Fruit fly (Drosophila melanogaster) whole organism, embryonic: ENCODE data around the gene CG14818.

Experiments
- Bdp1 ChIP-seq: fragments of 200-800 bp; sonication (Bioruptor generic); optimal IDR thresholded peaks from 3 replicates; lab custom pipeline; 2016; ENCODE audit warnings: missing biosample characterization, missing genetic modification characterization
- CG10462 ChIP-seq: fragments of 200-800 bp; sonication (Bioruptor generic); optimal IDR thresholded peaks from 2 replicates; lab custom pipeline; 2016; ENCODE audit warnings: missing biosample characterization, missing genetic modification characterization
- CG11247 ChIP-seq: fragments of 200-800 bp; sonication (Bioruptor generic); IDR thresholded peaks from 2 replicates; pipeline ENCODE4 v1.3.6; 2022; ENCODE audit warnings: missing biosample characterization, missing genetic modification characterization
- CG11560 ChIP-seq: fragments of 200-800 bp; sonication (Bioruptor generic); IDR thresholded peaks from 3 replicates; pipeline ENCODE4 v1.3.6; 2022; ENCODE audit warnings: missing biosample characterization, missing genetic modification characterization
- CG13775 ChIP-seq: fragments of 200-800 bp; sonication (Bioruptor generic); optimal IDR thresholded peaks from 3 replicates; lab custom pipeline; 2017; ENCODE audit warnings: missing biosample characterization, mild to moderate bottlenecking, missing genetic modification characterization
- CG14441 ChIP-seq: fragments of 200-800 bp; sonication (Bioruptor generic); IDR thresholded peaks from 2 replicates; pipeline ENCODE4 v1.3.6; 2022; ENCODE audit warnings: missing biosample characterization, missing genetic modification characterization
- CG14860 ChIP-seq: fragments of 200-800 bp; sonication (Bioruptor generic); IDR thresholded peaks from 3 replicates; pipeline ENCODE4 v1.3.6; 2022; ENCODE audit warnings: missing biosample characterization, missing genetic modification characterization; ENCODE audit not compliant: partially characterized antibody
- CG15514 ChIP-seq: fragments of 200-800 bp; sonication (Bioruptor generic); optimal IDR thresholded peaks from 3 replicates; lab custom pipeline; 2017; ENCODE audit warnings: missing biosample characterization, missing genetic modification characterization, mild to moderate bottlenecking, moderate library complexity, missing genetic modification reagents
- CG2129 ChIP-seq: fragments of 200-800 bp; sonication (Bioruptor generic); IDR thresholded peaks from 2 replicates; pipeline ENCODE4 v1.3.6; 2022; ENCODE audit warnings: missing biosample characterization, missing genetic modification characterization; ENCODE audit not compliant: partially characterized antibody
- CG32532 ChIP-seq: fragments of 200-800 bp; sonication (Bioruptor generic); IDR thresholded peaks from 2 replicates; pipeline ENCODE4 v1.3.6; 2022; ENCODE audit warnings: missing biosample characterization, missing genetic modification characterization
- CG32767 ChIP-seq: fragments of 200-800 bp; sonication (Bioruptor generic); IDR thresholded peaks from 2 replicates; pipeline ENCODE4 v1.3.6; 2022; ENCODE audit warnings: missing biosample characterization, missing genetic modification characterization
- CG34224 ChIP-seq: fragments of 200-800 bp; sonication (Bioruptor generic); IDR thresholded peaks from 3 replicates; pipeline ENCODE4 v1.3.6; 2022; ENCODE audit warnings: missing biosample characterization, missing genetic modification characterization; ENCODE audit not compliant: partially characterized antibody
- CG3995 ChIP-seq: fragments of 200-800 bp; sonication (Bioruptor generic); optimal IDR thresholded peaks from 3 replicates; lab custom pipeline; 2016; ENCODE audit warnings: missing biosample characterization, missing genetic modification characterization
- CG4617 ChIP-seq: fragments of 200-800 bp; sonication (Bioruptor generic); optimal IDR thresholded peaks from 3 replicates; lab custom pipeline; 2016; ENCODE audit warnings: missing biosample characterization, missing genetic modification characterization, borderline replicate concordance
- CG6689 ChIP-seq: fragments of 200-800 bp; sonication (Bioruptor generic); IDR thresholded peaks from 2 replicates; pipeline ENCODE4 v1.3.6; 2022; ENCODE audit warnings: missing biosample characterization, missing genetic modification characterization
- CG8359 ChIP-seq: fragments of 200-800 bp; sonication (Bioruptor generic); optimal IDR thresholded peaks from 2 replicates; lab custom pipeline; 2017; ENCODE audit warnings: missing biosample characterization, mild to moderate bottlenecking, missing genetic modification characterization, borderline replicate concordance
- CG8924 ChIP-seq: fragments of 200-800 bp; optimal IDR thresholded peaks from 3 replicates; lab custom pipeline; 2019; ENCODE audit warnings: missing biosample characterization, mild to moderate bottlenecking, missing genetic modification characterization, moderate library complexity
- CrebB ChIP-seq: fragments of 200-800 bp; sonication (Bioruptor generic); optimal IDR thresholded peaks from 3 replicates; lab custom pipeline; 2018; ENCODE audit warnings: missing biosample characterization, mild to moderate bottlenecking, missing genetic modification characterization
- Drgx ChIP-seq: fragments of 200-800 bp; sonication (Bioruptor generic); IDR thresholded peaks from 2 replicates; pipeline ENCODE4 v1.3.6; 2022; ENCODE audit warnings: missing biosample characterization, missing genetic modification characterization
- E2f2 ChIP-seq: fragments of 200-800 bp; sonication (Bioruptor generic); IDR thresholded peaks from 2 replicates; pipeline ENCODE4 v1.3.6; 2022; ENCODE audit warnings: missing biosample characterization, missing genetic modification characterization
- Fer1 ChIP-seq: fragments of 200-800 bp; sonication (Bioruptor generic); optimal IDR thresholded peaks from 2 replicates; lab custom pipeline; 2017; ENCODE audit warnings: missing biosample characterization, mild to moderate bottlenecking, missing genetic modification characterization
- HLH4C ChIP-seq: fragments of 200-800 bp; sonication (Bioruptor generic); IDR thresholded peaks from 3 replicates; pipeline ENCODE4 v1.3.6; 2022; ENCODE audit warnings: missing biosample characterization, missing genetic modification characterization; ENCODE audit not compliant: partially characterized antibody
- HmgZ ChIP-seq: fragments of 200-800 bp; sonication (Bioruptor generic); optimal IDR thresholded peaks from 2 replicates; lab custom pipeline; 2018; ENCODE audit warnings: missing biosample characterization, mild to moderate bottlenecking, missing genetic modification characterization
- MBD-R2 ChIP-seq: fragments of 200-800 bp; sonication (Bioruptor generic); IDR thresholded peaks from 2 replicates; pipeline ENCODE4 v1.3.6; 2022; ENCODE audit warnings: missing biosample characterization, missing genetic modification characterization
- Mrtf ChIP-seq: fragments of 200-800 bp; sonication (Bioruptor generic); IDR thresholded peaks from 3 replicates; pipeline ENCODE4 v1.3.6; 2022; ENCODE audit warnings: missing biosample characterization, missing genetic modification characterization
- Opbp ChIP-seq: fragments of 200-800 bp; sonication (Bioruptor generic); IDR thresholded peaks from 3 replicates; pipeline ENCODE4 v1.3.6; 2022; ENCODE audit warnings: missing biosample characterization, missing genetic modification characterization; ENCODE audit not compliant: partially characterized antibody
- Ssrp ChIP-seq: fragments of 200-800 bp; sonication (Bioruptor generic); optimal IDR thresholded peaks from 2 replicates; lab custom pipeline; 2018; ENCODE audit warnings: missing biosample characterization, mild to moderate bottlenecking, missing genetic modification characterization, moderate library complexity
- YL-1 ChIP-seq: fragments of 200-800 bp; sonication (Bioruptor generic); optimal IDR thresholded peaks from 3 replicates; lab custom pipeline; 2017; ENCODE audit warnings: missing biosample characterization, mild to moderate bottlenecking, missing genetic modification characterization
- amos ChIP-seq: fragments of 200-800 bp; sonication (Bioruptor generic); IDR thresholded peaks from 2 replicates; pipeline ENCODE4 v1.3.6; 2022; ENCODE audit warnings: missing biosample characterization, missing genetic modification characterization; ENCODE audit not compliant: partially characterized antibody
- ash1 ChIP-seq: fragments of 200-800 bp; sonication (Bioruptor generic); optimal IDR thresholded peaks from 2 replicates; lab custom pipeline; 2018; ENCODE audit warnings: missing biosample characterization, mild to moderate bottlenecking, missing genetic modification characterization
- bbx ChIP-seq: fragments of 200-800 bp; sonication (Bioruptor generic); IDR thresholded peaks from 2 replicates; pipeline ENCODE4 v1.3.6; 2022; ENCODE audit warnings: missing biosample characterization, missing genetic modification characterization; ENCODE audit not compliant: partially characterized antibody
- caup ChIP-seq: fragments of 200-800 bp; sonication (Bioruptor generic); optimal IDR thresholded peaks from 3 replicates; lab custom pipeline; 2017; ENCODE audit warnings: missing biosample characterization, mild to moderate bottlenecking, missing genetic modification characterization, moderate library complexity; ENCODE audit not compliant: severe bottlenecking
- cg ChIP-seq: fragments of 200-800 bp; sonication (Bioruptor generic); optimal IDR thresholded peaks from 3 replicates; lab custom pipeline; 2019; ENCODE audit warnings: missing biosample characterization, mild to moderate bottlenecking, missing genetic modification characterization, moderate library complexity
- chinmo ChIP-seq: fragments of 200-800 bp; sonication (Bioruptor generic); IDR thresholded peaks from 4 replicates; pipeline ENCODE4 v1.3.6; 2022; ENCODE audit warnings: missing biosample characterization, missing genetic modification characterization; ENCODE audit not compliant: partially characterized antibody
- crol ChIP-seq: fragments of 200-800 bp; sonication (Bioruptor generic); IDR thresholded peaks from 2 replicates; pipeline ENCODE4 v1.3.6; 2022; ENCODE audit warnings: missing biosample characterization, missing genetic modification characterization
- dan ChIP-seq: fragments of 200-800 bp; sonication (Bioruptor generic); IDR thresholded peaks from 2 replicates; pipeline ENCODE4 v1.3.6; 2022; ENCODE audit warnings: missing biosample characterization, missing genetic modification characterization
- dm ChIP-seq: fragments of 200-800 bp; sonication (Bioruptor generic); optimal IDR thresholded peaks from 3 replicates; lab custom pipeline; 2016; ENCODE audit warnings: missing biosample characterization, missing genetic modification characterization
- gfzf ChIP-seq: fragments of 200-800 bp; sonication (Bioruptor generic); optimal IDR thresholded peaks from 2 replicates; lab custom pipeline; 2016; ENCODE audit warnings: missing biosample characterization, mild to moderate bottlenecking, missing genetic modification characterization, moderate library complexity
- hb ChIP-seq: fragments of 200-800 bp; sonication (Bioruptor generic); IDR thresholded peaks from 3 replicates; pipeline ENCODE4 v1.3.6; 2022; ENCODE audit warnings: missing biosample characterization, missing genetic modification characterization; ENCODE audit not compliant: partially characterized antibody
- jigr1 ChIP-seq: fragments of 200-800 bp; sonication (Bioruptor generic); IDR thresholded peaks from 3 replicates; pipeline ENCODE4 v1.3.6; 2022; ENCODE audit warnings: missing biosample characterization, missing genetic modification characterization
- klu ChIP-seq: fragments of 200-800 bp; sonication (Bioruptor generic); IDR thresholded peaks from 2 replicates; pipeline ENCODE4 v1.3.6; 2022; ENCODE audit warnings: missing biosample characterization, missing genetic modification characterization
- knrl ChIP-seq: fragments of 200-800 bp; sonication (Bioruptor generic); IDR thresholded peaks from 3 replicates; pipeline ENCODE4 v1.3.6; 2022; ENCODE audit warnings: missing biosample characterization, missing genetic modification characterization; ENCODE audit not compliant: partially characterized antibody
- lbe ChIP-seq: fragments of 200-800 bp; sonication (Bioruptor generic); optimal IDR thresholded peaks from 2 replicates; lab custom pipeline; 2016; ENCODE audit warnings: missing biosample characterization, mild to moderate bottlenecking, missing genetic modification characterization
- lilli ChIP-seq: fragments of 200-800 bp; sonication (Bioruptor generic); optimal IDR thresholded peaks from 3 replicates; lab custom pipeline; 2016; ENCODE audit warnings: missing biosample characterization, missing genetic modification characterization
- pum ChIP-seq: fragments of 200-800 bp; sonication (Bioruptor generic); optimal IDR thresholded peaks from 2 replicates; lab custom pipeline; 2016; ENCODE audit warnings: missing biosample characterization, missing genetic modification characterization
- run ChIP-seq: fragments of 200-800 bp; sonication (Bioruptor generic); optimal IDR thresholded peaks from 3 replicates; lab custom pipeline; 2018; ENCODE audit warnings: missing biosample characterization, mild to moderate bottlenecking, missing genetic modification characterization
- trem ChIP-seq: fragments of 200-800 bp; optimal IDR thresholded peaks from 3 replicates; lab custom pipeline; 2019; ENCODE audit warnings: missing biosample characterization, mild to moderate bottlenecking, missing genetic modification characterization, moderate library complexity
- tx ChIP-seq: fragments of 200-800 bp; sonication (Bioruptor generic); optimal IDR thresholded peaks from 2 replicates; lab custom pipeline; 2016; ENCODE audit warnings: missing biosample characterization, missing genetic modification characterization
- zen ChIP-seq: fragments of 200-800 bp; sonication (Bioruptor generic); optimal IDR thresholded peaks from 3 replicates; lab custom pipeline; 2018; ENCODE audit warnings: missing biosample characterization, mild to moderate bottlenecking, missing genetic modification characterization, moderate library complexity

The CG14818 gene

dm6 chrX:1908757-1909156 lies 29.2 kb upstream of the CG14818 start, which contains the start of the genes Edem1 and Rbcn-3B (continued):
- TF ChIP-seq CG14860 (GFP tag; lab: Robert Waterston, UW) (0 out of 3 replicates have a peak, but pooled peaks have one; percentile 31), trem (peak; percentile 20), lbe (GFP tag; lab: Kevin White, UChicago) (peak; percentile 12), MBD-R2 (peak; percentile 46), YL-1 (peak; percentile 41), tx (GFP tag; lab: Kevin White, UChicago) (no peak), CG8924 (tag; lab: Kevin White, UChicago) (peak; percentile 9), CG34224 (GFP tag; lab: Robert Waterston, UW) (peak; percentile 34; the same call in 2 of the 3 replicates), Bdp1 (GFP tag; lab: Kevin White, UChicago) (no peak), dm (GFP tag; lab: Kevin White, UChicago) (peak; percentile 36), amos (peak; percentile 68), Opbp (peak; percentile 36; the same call in 1 of the 3 replicates), knrl (GFP tag; lab: Robert Waterston, UW) (peak; percentile 49; the same call in 2 of the 3 replicates), hb (GFP tag; lab: Robert Waterston, UW) (peak; percentile 57; the same call in 1 of the 3 replicates), Fer1 (peak; percentile 34), CG4617 (GFP tag; lab: Kevin White, UChicago) (peak; percentile 33), CG2129 (GFP tag; lab: Robert Waterston, UW) (0 out of 2 replicates have a peak, but pooled peaks have one; percentile 23), Drgx (peak; percentile 14; the same call in 1 of the 2 replicates), Ssrp (tag; lab: Kevin White, UChicago) (no peak), HLH4C (0 out of 3 replicates have a peak, but pooled peaks have one; percentile 42), cg (GFP tag; lab: Kevin White, UChicago) (peak; percentile 82), zen (tag; lab: Kevin White, UChicago) (no peak), pum (GFP tag; lab: Kevin White, UChicago) (no peak), HmgZ (tag; lab: Kevin White, UChicago) (peak; percentile 12), CG15514 (GFP tag; lab: Kevin White, UChicago) (peak; percentile 45), crol (GFP tag; lab: Robert Waterston, UW) (peak; percentile 56; the same call in 1 of the 2 replicates), gfzf (no peak)

- TF ChIP-seq CG11560 (tag; lab: Robert Waterston, UW): peak; percentile 72
- no peak for TF ChIP-seq klu (GFP tag; lab: Robert Waterston, UW)
- TF ChIP-seq CG10462 (GFP tag; lab: Kevin White, UChicago): no peak
- peak; percentile 32; the same call in 1 of the 2 replicates for TF ChIP-seq CG11247 (GFP tag; lab: Robert Waterston, UW)
- TF ChIP-seq CG14441 (GFP tag; lab: Robert Waterston, UW): peak; percentile 49; the same call in 1 of the 2 replicates
- TF ChIP-seq dan (GFP tag; lab: Robert Waterston, UW): no peak
- peak; percentile 36 for TF ChIP-seq caup
- TF ChIP-seq CG8359 (GFP tag; lab: Kevin White, UChicago): no peak
- peak; percentile 67 for TF ChIP-seq CG6689 (GFP tag; lab: Robert Waterston, UW)
- TF ChIP-seq Mrtf (GFP tag; lab: Robert Waterston, UW): no peak
- TF ChIP-seq jigr1 (GFP tag; lab: Robert Waterston, UW): 0 out of 3 replicates have a peak, but pooled peaks have one; percentile 21
- no peak for TF ChIP-seq CrebB (tag; lab: Kevin White, UChicago)
- peak; percentile 33; the same call in 1 of the 2 replicates for TF ChIP-seq CG32532 (GFP tag; lab: Robert Waterston, UW)
- no peak for TF ChIP-seq run (tag; lab: Kevin White, UChicago)
- TF ChIP-seq lilli (GFP tag; lab: Kevin White, UChicago): peak; percentile 11
- peak; percentile 31 for TF ChIP-seq CG13775 (GFP tag; lab: Kevin White, UChicago)
- 0 out of 2 replicates have a peak, but pooled peaks have one; percentile 36 for TF ChIP-seq CG32767 (GFP tag; lab: Robert Waterston, UW)
- peak; percentile 98 for TF ChIP-seq CG3995 (GFP tag; lab: Kevin White, UChicago)
- TF ChIP-seq chinmo: 0 out of 4 replicates have a peak, but pooled peaks have one; percentile 32
- TF ChIP-seq E2f2 (GFP tag; lab: Robert Waterston, UW): peak; percentile 47; the same call in 1 of the 2 replicates
- TF ChIP-seq bbx: peak; percentile 53; the same call in 1 of the 2 replicates
- no peak for TF ChIP-seq ash1 (GFP tag; lab: Kevin White, UChicago)
Observed at dm6 chrX:1907727-1908264, 28.2 kb upstream of the CG14818 start, which contains the start of gene mip130. Gene mip130 (plus strand): TSS chrX:1908239.
